Worm (Caenorhabditis elegans) whole organism, L4 larva: ENCODE results near the gene anmt-1.

Experiments used
- D1046.2 ChIP-seq: fragments of 200-800 bp; sonication (Bioruptor generic); IDR thresholded peaks from 2 replicates; pipeline ENCODE4 v1.3.6; 2022; ENCODE audit warnings: missing genetic modification characterization, missing compliant biosample characterization
- F37D6.2 ChIP-seq: sonication (generic microtip); optimal IDR thresholded peaks from 2 replicates; lab custom pipeline; 2016; ENCODE audit warnings: mild to moderate bottlenecking, missing genetic modification characterization, missing compliant biosample characterization
- F44E2.7 ChIP-seq: fragments of 200-800 bp; sonication (Bioruptor generic); IDR thresholded peaks from 2 replicates; pipeline ENCODE4 v2.1.2; 2022; ENCODE audit warnings: missing genetic modification characterization, missing compliant biosample characterization
- F49E8.2 ChIP-seq: sonication (generic microtip); optimal IDR thresholded peaks from 2 replicates; lab custom pipeline; 2016; ENCODE audit warnings: missing compliant biosample characterization, mild to moderate bottlenecking, missing genetic modification characterization, borderline replicate concordance
- T20F7.1 ChIP-seq: fragments of 200-800 bp; sonication (Bioruptor generic); optimal IDR thresholded peaks from 2 replicates; lab custom pipeline; 2018; ENCODE audit warnings: mild to moderate bottlenecking, missing genetic modification characterization, missing compliant biosample characterization
- Y5F2A.4 ChIP-seq: fragments of 200-800 bp; sonication (Bioruptor generic); optimal IDR thresholded peaks from 2 replicates; lab custom pipeline; 2018; ENCODE audit warnings: mild to moderate bottlenecking, missing genetic modification characterization, missing compliant biosample characterization
- ceh-20 ChIP-seq: fragments of 200-800 bp; sonication (Bioruptor generic); IDR thresholded peaks from 2 replicates; pipeline ENCODE4 v1.3.6; 2022; ENCODE audit warnings: missing genetic modification reagents, missing genetic modification characterization, missing compliant biosample characterization
- ceh-44 ChIP-seq: fragments of 200-800 bp; sonication (Bioruptor generic); IDR thresholded peaks from 2 replicates; pipeline ENCODE4 v1.3.6; 2022; ENCODE audit warnings: missing genetic modification reagents, missing genetic modification characterization, missing compliant biosample characterization
- ceh-62 ChIP-seq: sonication (generic microtip); optimal IDR thresholded peaks from 2 replicates; lab custom pipeline; 2017; ENCODE audit warnings: missing biosample characterization, missing genetic modification characterization
- cey-2 ChIP-seq: sonication (generic microtip); optimal IDR thresholded peaks from 3 replicates; lab custom pipeline; 2017; ENCODE audit warnings: missing genetic modification characterization, mild to moderate bottlenecking, missing compliant biosample characterization, antibody characterized with exemption, borderline replicate concordance; ENCODE audit not compliant: insufficient read depth
- ctbp-1 ChIP-seq: fragments of 200-800 bp; sonication (Bioruptor generic); IDR thresholded peaks from 2 replicates; pipeline ENCODE4 v1.3.6; 2022; ENCODE audit warnings: missing genetic modification reagents, missing genetic modification characterization, missing compliant biosample characterization
- daf-12 ChIP-seq: fragments of 150-350 bp; optimal IDR thresholded peaks from 2 replicates; lab custom pipeline; 2014; ENCODE audit warnings: missing biosample characterization, missing genetic modification reagents, missing genetic modification characterization
- dpl-1 ChIP-seq: fragments of 150-350 bp; optimal IDR thresholded peaks from 2 replicates; lab custom pipeline; 2014; ENCODE audit warnings: missing biosample characterization, missing genetic modification reagents, missing genetic modification characterization
- duxl-1 ChIP-seq: sonication (generic microtip); optimal IDR thresholded peaks from 2 replicates; lab custom pipeline; 2016; ENCODE audit warnings: mild to moderate bottlenecking, missing genetic modification characterization, moderate library complexity, missing compliant biosample characterization; ENCODE audit not compliant: poor library complexity
- egl-43 ChIP-seq: fragments of 200-800 bp; sonication (Bioruptor generic); IDR thresholded peaks from 2 replicates; pipeline ENCODE4 v1.3.6; 2022; ENCODE audit warnings: missing genetic modification reagents, missing genetic modification characterization, missing compliant biosample characterization
- fkh-10 ChIP-seq: fragments of 150-350 bp; optimal IDR thresholded peaks from 2 replicates; lab custom pipeline; 2014; ENCODE audit warnings: missing biosample characterization, missing genetic modification reagents, missing genetic modification characterization
- lin-13 ChIP-seq: fragments of 150-350 bp; optimal IDR thresholded peaks from 2 replicates; lab custom pipeline; 2014; ENCODE audit warnings: missing biosample characterization, missing genetic modification reagents, missing genetic modification characterization
- lin-39 ChIP-seq: fragments of 150-350 bp; optimal IDR thresholded peaks from 2 replicates; lab custom pipeline; 2014; ENCODE audit warnings: missing biosample characterization, missing genetic modification reagents, missing genetic modification characterization
- lir-3 ChIP-seq: sonication (generic microtip); optimal IDR thresholded peaks from 2 replicates; lab custom pipeline; 2016; ENCODE audit warnings: mild to moderate bottlenecking, missing genetic modification characterization, missing compliant biosample characterization
- madf-5 ChIP-seq, 2 experiments: fragments of 200-800 bp; sonication (Bioruptor generic); IDR thresholded peaks; 2 replicates each; pipeline ENCODE4 v1.3.6; 2022; ENCODE audit warnings: missing compliant biosample characterization in 2 of 2, missing genetic modification characterization in 2 of 2
- mdl-1 ChIP-seq, 2 experiments: fragments of 150-350 bp in 1 of 2; sonication (generic microtip) in 1 of 2; optimal IDR thresholded peaks; 2 replicates each; lab custom pipeline; 2014 to 2017; ENCODE audit warnings: missing biosample characterization in 2 of 2, missing genetic modification characterization in 2 of 2
- mxl-2 ChIP-seq: fragments of 200-800 bp; sonication (Bioruptor generic); conservative IDR thresholded peaks from 2 replicates; pipeline ENCODE4 v1.3.6; 2022; ENCODE audit warnings: missing genetic modification reagents, missing genetic modification characterization, missing compliant biosample characterization
- mxl-3 ChIP-seq: fragments of 200-800 bp; sonication (Bioruptor generic); optimal IDR thresholded peaks from 2 replicates; lab custom pipeline; 2018; ENCODE audit warnings: mild to moderate bottlenecking, missing genetic modification characterization, missing compliant biosample characterization
- nhr-111 ChIP-seq: fragments of 200-800 bp; sonication (Bioruptor generic); optimal IDR thresholded peaks from 2 replicates; lab custom pipeline; 2018; ENCODE audit warnings: mild to moderate bottlenecking, missing genetic modification characterization, missing compliant biosample characterization
- nhr-28 ChIP-seq: fragments of 150-350 bp; optimal IDR thresholded peaks from 2 replicates; lab custom pipeline; 2014; ENCODE audit warnings: missing biosample characterization, missing genetic modification characterization
- nhr-48 ChIP-seq: sonication (generic microtip); optimal IDR thresholded peaks from 2 replicates; lab custom pipeline; 2016; ENCODE audit warnings: mild to moderate bottlenecking, missing genetic modification characterization, missing compliant biosample characterization
- nhr-6 ChIP-seq: fragments of 150-350 bp; optimal IDR thresholded peaks from 2 replicates; lab custom pipeline; 2014; ENCODE audit warnings: missing biosample characterization, missing genetic modification characterization
- pha-4 ChIP-seq, 2 experiments: fragments of 150-350 bp in 1 of 2; fragments of 200-800 bp in 1 of 2; sonication (Bioruptor generic) in 1 of 2; IDR thresholded peaks in 1 of 2; optimal IDR thresholded peaks in 1 of 2; 2 replicates each; pipeline versions ENCODE4 v1.3.6 to Lab custom; 2014 to 2022; ENCODE audit warnings: missing genetic modification characterization in 2 of 2, missing genetic modification reagents in 2 of 2, missing biosample characterization in 1 of 2, missing compliant biosample characterization in 1 of 2
- pqm-1 ChIP-seq: sonication (generic microtip); optimal IDR thresholded peaks from 2 replicates; lab custom pipeline; 2017; ENCODE audit warnings: missing biosample characterization, missing genetic modification characterization
- rbr-2 ChIP-seq: sonication (generic microtip); optimal IDR thresholded peaks from 2 replicates; lab custom pipeline; 2016; ENCODE audit warnings: missing genotype, missing genetic modification characterization, missing compliant biosample characterization
- unc-39 ChIP-seq: sonication (generic microtip); optimal IDR thresholded peaks from 2 replicates; lab custom pipeline; 2017; ENCODE audit warnings: missing biosample characterization, missing genetic modification characterization
- zfp-3 ChIP-seq: fragments of 200-800 bp; sonication (Bioruptor generic); conservative IDR thresholded peaks from 2 replicates; pipeline ENCODE4 v1.3.6; 2022; ENCODE audit warnings: missing genetic modification reagents, missing genetic modification characterization, missing compliant biosample characterization
- zip-11 ChIP-seq: fragments of 200-800 bp; sonication (Bioruptor generic); IDR thresholded peaks from 2 replicates; pipeline ENCODE4 v1.3.6; 2022; ENCODE audit warnings: missing genetic modification characterization, missing compliant biosample characterization

The anmt-1 gene

DNA sequence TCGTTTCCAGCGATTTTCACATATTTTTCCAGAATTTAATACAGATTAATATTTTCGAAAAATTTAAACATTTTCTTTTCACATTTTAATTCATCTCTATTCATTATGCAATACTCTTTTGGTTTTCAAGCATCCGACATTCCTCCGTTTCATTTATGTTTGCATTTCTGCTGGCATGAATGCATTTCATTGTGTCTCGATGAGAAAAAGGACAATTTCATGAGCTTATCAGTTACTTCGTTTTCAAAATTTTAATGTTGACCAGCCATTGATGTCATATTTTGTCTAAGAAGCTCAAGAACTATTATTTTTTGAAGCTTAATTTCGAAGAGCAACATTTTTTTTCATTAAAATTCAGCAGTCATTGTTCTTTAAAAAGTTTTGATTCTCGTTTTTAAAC, 34.0 kb downstream of the anmt-1 start (continued):
- TF ChIP-seq ceh-44 (no peak), ceh-20 (no peak), zfp-3 (no peak), Y5F2A.4 (GFP tag; lab: Kevin White, UChicago) (no peak), nhr-28 (tag; lab: Kevin White, UChicago) (no peak), mdl-1 (tag; optimal IDR thresholded peaks at IDR 0.05; lab: Kevin White, UChicago) (no peak), nhr-6 (no peak), ceh-62 (tag; lab: Kevin White, UChicago) (no peak), F44E2.7 (GFP tag; lab: Robert Waterston, UW) (no peak), cey-2 (tag; lab: Kevin White, UChicago) (no peak), unc-39 (tag; lab: Kevin White, UChicago) (no peak), D1046.2 (no peak), lin-13 (GFP tag; lab: Kevin White, UChicago) (no peak), egl-43 (GFP tag; lab: Robert Waterston, UW) (no peak), F37D6.2 (tag; lab: Kevin White, UChicago) (no peak), lin-39 (tag; lab: Kevin White, UChicago) (no peak), dpl-1 (GFP tag; lab: Kevin White, UChicago) (no peak), nhr-48 (tag; lab: Kevin White, UChicago) (no peak), nhr-111 (no peak), fkh-10 (GFP tag; lab: Kevin White, UChicago) (no peak), duxl-1 (tag; lab: Kevin White, UChicago) (no peak), F49E8.2 (no peak), zip-11 (GFP tag; lab: Robert Waterston, UW) (no peak)

DNA sequence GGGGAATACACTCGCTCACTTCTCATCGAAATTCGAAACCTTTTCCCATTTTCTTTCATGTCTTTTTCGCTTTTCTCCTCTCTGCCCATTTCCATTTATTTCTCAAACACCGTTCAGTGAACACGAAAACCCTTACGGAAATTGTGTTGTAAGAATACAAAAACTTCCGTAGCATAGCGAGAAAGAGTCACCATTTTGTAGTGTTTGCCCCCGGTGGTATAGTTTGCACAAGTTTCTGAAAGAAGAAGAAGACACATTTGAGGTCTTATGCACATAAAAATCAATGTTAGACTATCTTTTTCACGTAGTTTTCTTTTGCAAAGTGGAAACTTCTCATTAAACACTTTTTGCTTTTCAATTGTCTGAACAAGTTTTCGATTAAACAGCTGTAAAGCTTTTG, 34.5 kb downstream of the anmt-1 start:
- TF ChIP-seq lir-3 (tag; lab: Kevin White, UChicago), result no peak
- TF ChIP-seq nhr-28 (tag; lab: Kevin White, UChicago), result peak; percentile 93

DNA sequence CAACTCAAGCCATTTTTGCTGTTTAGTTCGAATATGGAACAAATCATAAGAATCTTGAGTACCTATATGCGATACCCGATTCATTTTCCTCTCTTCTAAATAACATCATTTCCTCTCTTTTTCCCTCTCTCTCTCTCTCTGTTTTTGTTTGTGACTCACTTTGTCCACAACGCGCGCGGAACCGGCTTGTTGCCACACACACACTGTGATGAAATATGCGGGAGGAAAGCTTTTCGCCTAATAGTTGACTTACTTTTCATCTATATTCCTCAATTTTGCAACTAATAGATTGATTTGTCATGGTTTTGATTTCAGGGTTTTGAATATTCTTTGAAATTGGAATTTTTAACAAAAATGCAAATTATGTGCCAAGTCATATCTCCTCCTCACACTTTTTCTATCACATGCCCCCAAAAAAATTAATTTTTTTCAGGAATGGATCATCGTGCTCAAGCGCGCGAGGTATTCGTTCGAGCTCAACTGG, 35.2 kb downstream of the anmt-1 start, which contains the start of gene hipr-1:
Gene hipr-1, plus strand, starts transcription at position 434 of the 484 bp plus-strand sequence.
- TF ChIP-seq pha-4 (GFP tag; IDR thresholded peaks at IDR 0.05; lab: Robert Waterston, UW), result no peak
- peak; percentile 83 for TF ChIP-seq pha-4 (tag; optimal IDR thresholded peaks at IDR 0.05; lab: Kevin White, UChicago)
- TF ChIP-seq mxl-3 (GFP tag; lab: Kevin White, UChicago), result no peak

DNA sequence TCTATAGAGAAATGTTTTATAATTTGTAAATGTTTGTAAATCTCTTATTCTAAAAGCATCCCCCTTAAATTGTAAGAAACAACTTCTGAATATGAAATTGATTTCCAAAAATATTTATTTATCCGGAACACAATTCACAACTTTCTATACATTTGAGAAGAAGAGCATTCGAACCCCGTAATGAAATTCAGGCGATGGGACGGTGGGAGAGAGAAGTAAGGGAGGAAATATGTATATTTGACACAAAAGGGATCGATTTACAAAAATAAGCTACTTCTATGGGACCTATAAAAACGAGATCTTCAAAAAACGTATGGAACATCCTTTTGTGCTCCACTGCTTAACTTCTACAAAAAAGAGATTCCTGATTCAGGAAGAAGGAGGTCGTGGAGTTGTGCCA, 40.6 kb downstream of the anmt-1 start:
- TF ChIP-seq rbr-2 (no peak), zip-11 (GFP tag; lab: Robert Waterston, UW) (no peak), mxl-2 (GFP tag; lab: Robert Waterston, UW) (no peak), F37D6.2 (tag; lab: Kevin White, UChicago) (no peak), madf-5 (GFP tag; IDR thresholded peaks at IDR 0.05; lab: Robert Waterston, UW) (no peak), ctbp-1 (GFP tag; lab: Robert Waterston, UW) (no peak), lir-3 (tag; lab: Kevin White, UChicago) (no peak), pqm-1 (no peak), T20F7.1 (GFP tag; lab: Kevin White, UChicago) (no peak), nhr-48 (tag; lab: Kevin White, UChicago) (no peak), mdl-1 (tag; optimal IDR thresholded peaks at IDR 0.05; lab: Kevin White, UChicago) (no peak), daf-12 (tag; lab: Kevin White, UChicago) (no peak)
